Worm (Caenorhabditis elegans) whole organism, L4/young adult: Measurements from ENCODE around the gene T19E7.6.

Source experiments
- W03F9.2 ChIP-seq: fragments of 150-350 bp; optimal IDR thresholded peaks from 2 replicates; lab custom pipeline; 2014; ENCODE audit warnings: missing biosample characterization, missing genetic modification characterization
- dao-5 ChIP-seq: sonication (generic microtip); optimal IDR thresholded peaks from 2 replicates; lab custom pipeline; 2016; ENCODE audit warnings: missing genotype, missing genetic modification characterization, moderate library complexity, missing compliant biosample characterization
- him-1 ChIP-seq: sonication (generic microtip); optimal IDR thresholded peaks from 2 replicates; lab custom pipeline; 2016; ENCODE audit warnings: missing genotype, missing genetic modification reagents, missing genetic modification characterization, missing compliant biosample characterization

Gene T19E7.6

DNA sequence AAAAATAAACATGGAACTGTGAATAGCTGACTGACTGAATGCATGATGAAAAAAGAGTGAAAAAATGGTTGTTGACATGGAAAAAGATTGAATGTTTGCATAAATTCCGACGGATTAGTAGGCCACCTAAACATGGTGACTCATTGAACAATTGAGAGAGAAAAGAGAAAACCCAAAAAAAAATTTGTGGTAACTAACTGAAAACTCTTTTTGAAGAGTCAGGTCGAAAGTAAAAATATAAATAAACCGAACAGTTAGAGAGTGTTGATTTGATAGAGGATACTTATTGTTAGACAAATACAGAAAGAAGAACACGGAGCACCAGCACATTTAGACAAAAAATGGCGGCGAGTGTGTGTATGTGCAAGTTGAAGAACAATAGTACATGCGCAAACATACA lies 2.0 kb upstream of the T19E7.6 start:
- TF ChIP-seq W03F9.2 (tag; lab: Kevin White, UChicago): no peak
- no peak for TF ChIP-seq dao-5
- TF ChIP-seq him-1: no peak

DNA sequence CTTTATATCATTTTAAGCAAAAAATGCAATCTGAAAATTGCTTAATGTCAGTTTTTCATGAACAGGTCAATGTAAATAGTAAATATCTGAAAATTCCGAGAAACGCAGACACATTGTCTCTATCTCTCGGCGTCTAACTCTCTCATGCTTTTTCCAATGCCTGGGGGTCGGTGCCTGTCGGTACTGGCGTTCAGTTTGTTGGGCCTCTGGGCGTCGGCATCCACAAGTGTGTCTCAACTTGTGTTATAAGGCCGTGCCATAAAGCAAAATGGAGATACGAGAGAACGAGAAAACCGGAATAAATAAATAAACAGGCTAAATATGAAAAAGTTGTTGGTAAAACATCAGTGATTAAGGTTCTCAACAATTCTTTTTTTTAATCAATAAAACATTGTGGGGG lies 2.1 kb downstream of the T19E7.6 start:
- TF ChIP-seq him-1: no peak
- no peak for TF ChIP-seq dao-5
- no peak for TF ChIP-seq W03F9.2 (tag; lab: Kevin White, UChicago)

- TF ChIP-seq dao-5 (no peak), him-1 (no peak), W03F9.2 (tag; lab: Kevin White, UChicago) (peak; percentile 11)
Measured at ce11 chrIV:5666115-5667028, 2.9 kb downstream of the T19E7.6 start.

DNA sequence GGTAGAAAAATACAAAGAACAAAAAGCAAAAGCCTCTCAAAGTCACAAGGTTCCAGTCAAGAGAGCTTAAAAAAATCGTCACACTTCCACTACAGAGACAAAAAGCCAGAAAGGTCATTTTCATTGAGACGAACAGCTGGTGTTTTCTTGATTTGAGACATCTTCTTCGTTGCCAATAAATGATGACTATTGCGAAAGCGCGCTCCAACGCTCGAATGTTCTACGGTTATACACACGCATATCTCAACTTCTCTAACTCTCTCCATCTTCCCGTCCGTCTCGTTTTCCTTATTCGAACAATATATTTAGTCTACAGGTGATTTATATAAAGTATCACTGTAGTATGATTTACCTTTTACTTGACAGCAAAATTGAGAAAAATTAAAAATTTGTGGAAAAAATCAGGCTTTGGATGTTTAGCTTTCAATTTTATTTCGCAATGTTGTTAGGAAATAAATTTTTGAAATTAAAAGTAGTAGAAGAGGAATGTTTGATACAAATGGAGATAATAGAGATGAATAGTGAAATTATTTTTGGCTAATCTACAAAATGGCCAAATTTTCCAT lies 3.9 kb downstream of the T19E7.6 start:
- TF ChIP-seq W03F9.2 (tag; lab: Kevin White, UChicago) (peak; percentile 32), dao-5 (no peak), him-1 (no peak)

DNA sequence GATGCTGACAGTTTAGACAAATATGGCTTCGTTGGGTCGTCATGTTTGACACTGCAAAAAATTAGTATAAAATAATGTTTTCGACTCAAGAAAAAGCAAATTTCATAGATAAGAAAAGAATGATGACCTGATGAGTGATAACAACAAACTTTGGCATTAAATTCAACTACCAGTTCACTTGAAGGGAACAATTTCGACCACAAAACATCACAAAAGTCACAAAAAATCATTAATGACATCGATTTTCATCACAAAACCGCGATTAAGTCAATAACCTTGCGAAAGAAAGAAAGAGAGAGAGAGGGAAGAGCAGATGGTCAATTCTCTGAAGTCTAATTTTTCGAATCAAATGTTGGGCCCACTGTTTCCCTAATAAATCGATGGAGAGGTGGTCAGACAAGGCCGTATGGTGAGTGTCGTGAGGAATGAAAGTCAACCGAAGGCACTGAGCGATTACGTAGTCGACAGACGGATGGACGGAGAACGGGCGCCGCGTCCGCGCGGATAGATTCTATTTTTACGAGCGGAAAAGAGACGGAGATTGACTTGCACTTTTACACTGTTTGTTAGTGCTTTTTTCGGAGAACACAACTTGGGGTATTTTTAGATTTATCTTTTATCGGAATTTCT lies 4.8 kb downstream of the T19E7.6 start, which contains the start of gene bec-1:
TSS of gene bec-1 (minus strand) at position 51 of the 630 bp plus-strand sequence.
- no peak for TF ChIP-seq dao-5
- no peak for TF ChIP-seq him-1
- no peak for TF ChIP-seq W03F9.2 (tag; lab: Kevin White, UChicago)

DNA sequence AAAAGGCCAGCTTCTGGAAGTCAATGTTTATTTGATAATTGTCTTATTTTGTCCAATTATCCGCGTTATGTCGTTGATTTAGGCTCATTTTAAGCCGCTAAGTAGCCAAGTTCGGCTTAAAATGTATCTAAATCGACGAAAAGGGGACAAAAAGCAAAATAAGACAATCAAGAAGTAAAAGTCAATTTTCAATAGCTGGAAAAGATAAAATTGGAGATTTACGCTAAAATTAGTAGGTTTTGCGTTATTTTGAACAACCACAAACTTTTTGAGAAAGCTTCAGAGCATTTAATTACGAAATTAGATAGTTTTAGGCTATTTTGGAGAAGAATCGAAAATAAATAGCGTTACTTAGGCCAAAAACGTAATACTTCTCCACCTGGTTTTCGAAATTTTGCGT lies 6.4 kb downstream of the T19E7.6 start:
- TF ChIP-seq dao-5 (no peak), him-1 (no peak), W03F9.2 (tag; lab: Kevin White, UChicago) (no peak)

DNA sequence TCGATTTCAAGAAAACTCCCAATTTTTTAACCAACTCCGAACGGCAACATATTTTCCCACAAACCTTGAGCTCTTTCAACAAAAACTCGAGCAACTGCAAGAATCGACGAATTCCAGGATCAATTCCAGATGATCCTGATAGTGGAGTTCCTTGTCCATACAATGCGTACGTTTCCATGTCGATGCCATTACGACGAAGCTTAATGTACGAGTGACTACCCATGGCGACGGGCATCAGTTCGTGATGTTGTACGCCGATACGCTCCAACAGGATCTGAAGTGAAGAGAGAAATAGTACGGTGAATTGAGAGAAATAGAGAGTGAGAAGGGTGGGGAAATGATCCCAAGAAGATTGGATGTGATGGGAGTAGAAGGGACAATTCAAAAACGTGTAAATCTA lies 7.2 kb downstream of the T19E7.6 start:
- TF ChIP-seq him-1: no peak
- TF ChIP-seq W03F9.2 (tag; lab: Kevin White, UChicago): no peak
- no peak for TF ChIP-seq dao-5

- TF ChIP-seq him-1: no peak
- TF ChIP-seq dao-5: no peak
Measured at ce11 chrIV:5660239-5660638, 9.1 kb downstream of the T19E7.6 start, which contains the start of gene skn-1. Gene skn-1, minus strand, starts transcription at chrIV:5660384.

DNA sequence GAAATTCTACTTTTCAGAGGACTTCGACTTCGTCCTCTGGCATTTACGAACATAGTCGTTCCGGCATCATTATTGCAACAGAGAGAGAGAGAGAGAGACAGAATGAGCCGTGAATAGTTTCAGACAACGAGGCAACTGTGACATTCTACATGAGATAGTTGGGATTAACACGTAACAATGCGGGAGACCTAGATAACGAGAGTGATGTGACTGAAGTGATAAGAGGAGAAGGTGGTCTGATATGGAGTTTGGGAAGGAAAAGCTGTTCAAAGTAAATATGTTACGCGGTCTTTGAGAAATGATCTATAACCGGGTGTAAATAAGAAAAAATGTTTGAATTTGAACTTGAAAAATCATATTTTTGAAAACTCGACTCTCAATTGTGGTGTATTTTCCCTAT lies 9.8 kb downstream of the T19E7.6 start:
- TF ChIP-seq dao-5 (no peak), him-1 (no peak), W03F9.2 (tag; lab: Kevin White, UChicago) (no peak)

DNA sequence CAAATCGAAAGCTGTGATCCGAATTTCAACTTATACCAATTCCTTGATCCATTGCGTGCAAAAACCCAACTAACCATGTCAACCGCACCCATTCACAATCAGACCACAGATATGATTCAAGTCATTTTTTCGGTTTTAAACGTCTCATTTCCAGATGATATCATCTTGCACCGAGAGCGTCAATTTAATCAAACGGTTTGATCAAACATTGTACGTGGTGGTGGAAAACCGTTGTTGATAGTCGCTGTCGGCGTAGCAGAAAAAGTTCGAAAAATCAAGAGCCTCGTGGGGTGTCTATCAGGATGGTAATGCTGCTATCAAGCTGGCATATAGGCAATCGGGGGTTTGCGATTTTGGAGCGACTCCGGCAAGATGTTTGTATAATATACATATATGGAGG lies 10.4 kb downstream of the T19E7.6 start:
- TF ChIP-seq W03F9.2 (tag; lab: Kevin White, UChicago): no peak
- TF ChIP-seq dao-5: no peak
- no peak for TF ChIP-seq him-1

ce11 chrIV:5658225-5658624 lies 11.1 kb downstream of the T19E7.6 start:
- TF ChIP-seq W03F9.2 (tag; lab: Kevin White, UChicago) (no peak), dao-5 (no peak), him-1 (no peak)

ce11 chrIV:5657126-5657666 lies 12.1 kb downstream of the T19E7.6 start:
- TF ChIP-seq dao-5 (no peak), W03F9.2 (tag; lab: Kevin White, UChicago) (no peak), him-1 (no peak)

DNA sequence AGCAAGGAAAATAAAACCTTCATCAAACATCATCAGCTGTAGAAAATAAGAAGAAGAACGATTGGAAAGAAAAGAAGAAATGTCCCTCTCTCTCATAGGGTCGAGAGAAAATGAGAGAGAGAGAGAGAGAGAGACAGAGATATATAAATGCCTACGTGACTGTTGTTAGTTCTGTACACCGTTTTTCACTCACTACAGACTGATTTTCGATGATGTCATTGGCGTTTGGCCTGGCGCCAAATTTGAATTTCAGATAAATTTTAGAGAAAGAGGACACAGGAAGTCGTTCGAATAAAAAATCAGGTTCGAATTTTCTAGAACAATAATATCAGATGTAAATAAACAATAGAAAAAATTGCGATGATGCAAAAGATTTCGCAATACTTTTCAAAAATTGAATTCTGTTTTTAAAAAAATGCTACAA lies 13.3 kb downstream of the T19E7.6 start:
- TF ChIP-seq W03F9.2 (tag; lab: Kevin White, UChicago) (no peak), him-1 (no peak), dao-5 (no peak)

DNA sequence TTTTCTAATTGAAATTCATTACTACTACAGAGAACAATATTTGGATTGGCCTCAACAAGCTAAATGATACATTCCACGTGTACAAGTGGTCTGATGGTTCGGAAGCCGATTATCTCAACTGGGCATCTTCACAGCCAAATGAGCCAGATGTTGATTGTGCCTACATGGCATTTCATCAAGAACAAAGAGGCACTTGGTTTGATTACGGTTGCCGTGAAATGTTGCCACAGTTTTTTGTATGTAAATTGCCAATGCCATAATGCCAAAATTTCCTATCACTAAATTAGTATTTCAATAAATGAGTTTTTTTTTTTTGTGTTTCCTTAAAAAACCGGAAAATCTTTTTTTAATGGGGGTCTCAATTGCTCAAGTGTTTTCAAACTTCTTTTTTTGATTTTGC lies 14.6 kb downstream of the T19E7.6 start:
- TF ChIP-seq him-1: no peak
- no peak for TF ChIP-seq dao-5
- TF ChIP-seq W03F9.2 (tag; lab: Kevin White, UChicago): no peak

DNA sequence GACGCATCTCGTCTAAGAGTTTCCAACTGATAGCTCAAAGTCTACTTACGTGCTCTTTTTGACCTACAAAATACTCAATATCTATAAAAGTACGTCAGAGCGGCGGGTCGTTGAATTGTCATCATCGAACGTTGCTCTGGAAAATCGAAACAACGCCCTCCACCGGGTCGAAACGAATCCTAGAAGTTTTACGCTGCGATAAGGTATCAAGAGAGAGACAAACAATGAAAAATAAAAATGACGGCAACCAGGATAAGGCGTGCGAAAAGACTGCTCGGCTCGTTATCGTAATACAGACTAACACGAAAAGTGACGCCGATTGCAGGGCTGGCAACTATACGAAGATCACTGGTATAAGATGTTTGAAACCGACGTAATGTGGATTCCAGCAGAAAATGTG lies 15.1 kb downstream of the T19E7.6 start:
- TF ChIP-seq him-1 (no peak), W03F9.2 (tag; lab: Kevin White, UChicago) (no peak), dao-5 (no peak)
